Worm (Caenorhabditis elegans) whole organism, L2 larva: Measurements from ENCODE around the gene frpr-12.
A peak's percentile ranks its signal among the peaks of the same experiment; 100 is the strongest.
"Not testable (repeated sequence)": the region's sequence is repeated elsewhere in the genome, so short reads cannot be mapped to it uniquely, and the experiment has no call there.

Source experiments
- C34F6.9 ChIP-seq: fragments of 150-350 bp; optimal IDR thresholded peaks from 2 replicates; lab custom pipeline; 2014; ENCODE audit warnings: missing biosample characterization, missing genetic modification characterization
- F13H6.1 ChIP-seq: sonication (generic microtip); optimal IDR thresholded peaks from 2 replicates; lab custom pipeline; 2016; ENCODE audit warnings: missing genetic modification characterization, missing compliant biosample characterization
- Y55F3AM.14 ChIP-seq: fragments of 200-800 bp; sonication (Bioruptor generic); optimal IDR thresholded peaks from 2 replicates; lab custom pipeline; 2018; ENCODE audit warnings: mild to moderate bottlenecking, missing genetic modification characterization, missing compliant biosample characterization
- ZK546.5 ChIP-seq: sonication (generic microtip); optimal IDR thresholded peaks from 2 replicates; lab custom pipeline; 2017; ENCODE audit warnings: missing biosample characterization, missing genetic modification characterization
- aly-2 ChIP-seq: fragments of 150-350 bp; optimal IDR thresholded peaks from 2 replicates; lab custom pipeline; 2014; ENCODE audit warnings: missing biosample characterization, missing genetic modification characterization
- ama-1 ChIP-seq: fragments of 150-350 bp; optimal IDR thresholded peaks from 2 replicates; lab custom pipeline; 2018; ENCODE audit warnings: inconsistent platforms
- blmp-1 ChIP-seq: sonication (generic microtip); optimal IDR thresholded peaks from 2 replicates; lab custom pipeline; 2017; ENCODE audit warnings: missing genetic modification characterization, mild to moderate bottlenecking, missing compliant biosample characterization, antibody characterized with exemption, moderate library complexity; ENCODE audit not compliant: insufficient read depth
- ceh-16 ChIP-seq: fragments of 150-350 bp; optimal IDR thresholded peaks from 2 replicates; lab custom pipeline; 2014; ENCODE audit warnings: missing biosample characterization, missing genetic modification characterization
- crh-2 ChIP-seq: sonication (generic microtip); optimal IDR thresholded peaks from 2 replicates; lab custom pipeline; 2017; ENCODE audit warnings: missing biosample characterization, missing genetic modification characterization
- elt-1 ChIP-seq: fragments of 150-350 bp; optimal IDR thresholded peaks from 2 replicates; lab custom pipeline; 2014; ENCODE audit warnings: missing biosample characterization, missing genetic modification characterization
- elt-3 ChIP-seq: sonication (generic microtip); optimal IDR thresholded peaks from 2 replicates; lab custom pipeline; 2017; ENCODE audit warnings: missing biosample characterization, missing genetic modification characterization
- fos-1 ChIP-seq: fragments of 150-350 bp; optimal IDR thresholded peaks from 2 replicates; lab custom pipeline; 2014; ENCODE audit warnings: missing biosample characterization, missing genetic modification characterization
- gmeb-1 ChIP-seq: fragments of 150-350 bp; optimal IDR thresholded peaks from 2 replicates; lab custom pipeline; 2014; ENCODE audit warnings: missing biosample characterization, missing genetic modification characterization
- lin-13 ChIP-seq: fragments of 150-350 bp; optimal IDR thresholded peaks from 2 replicates; lab custom pipeline; 2014; ENCODE audit warnings: missing biosample characterization, missing genetic modification reagents, missing genetic modification characterization
- lin-39 ChIP-seq: fragments of 150-350 bp; optimal IDR thresholded peaks from 2 replicates; lab custom pipeline; 2014; ENCODE audit warnings: missing biosample characterization, missing genetic modification reagents, missing genetic modification characterization
- lsy-2 ChIP-seq, 2 experiments: fragments of 150-350 bp in 1 of 2; sonication (generic microtip) in 1 of 2; optimal IDR thresholded peaks; 2 replicates each; lab custom pipeline; 2014 to 2017; ENCODE audit warnings: missing biosample characterization in 2 of 2, missing genetic modification characterization in 2 of 2
- mab-5 ChIP-seq: fragments of 150-350 bp; optimal IDR thresholded peaks from 2 replicates; lab custom pipeline; 2014; ENCODE audit warnings: missing biosample characterization, missing genetic modification characterization
- mbf-1 ChIP-seq: sonication (generic microtip); optimal IDR thresholded peaks from 2 replicates; lab custom pipeline; 2017; ENCODE audit warnings: missing biosample characterization, missing genetic modification characterization
- mdl-1 ChIP-seq, 2 experiments: fragments of 150-350 bp in 1 of 2; sonication (generic microtip) in 1 of 2; optimal IDR thresholded peaks; 2 replicates each; lab custom pipeline; 2017; ENCODE audit warnings: missing biosample characterization in 2 of 2, missing genetic modification characterization in 2 of 2
- nhr-11 ChIP-seq: fragments of 150-350 bp; optimal IDR thresholded peaks from 2 replicates; lab custom pipeline; 2014; ENCODE audit warnings: missing biosample characterization, missing genetic modification characterization
- nhr-12 ChIP-seq: fragments of 150-350 bp; optimal IDR thresholded peaks from 2 replicates; lab custom pipeline; 2014; ENCODE audit warnings: missing biosample characterization, missing genetic modification characterization
- nhr-21 ChIP-seq: fragments of 150-350 bp; optimal IDR thresholded peaks from 2 replicates; lab custom pipeline; 2014; ENCODE audit warnings: missing biosample characterization, missing genetic modification characterization
- nhr-23 ChIP-seq: fragments of 150-350 bp; optimal IDR thresholded peaks from 2 replicates; lab custom pipeline; 2014; ENCODE audit warnings: missing biosample characterization, missing genetic modification reagents, missing genetic modification characterization
- nhr-237 ChIP-seq: fragments of 150-350 bp; optimal IDR thresholded peaks from 2 replicates; lab custom pipeline; 2014; ENCODE audit warnings: missing biosample characterization, missing genetic modification characterization
- nhr-25 ChIP-seq: fragments of 150-350 bp; sonication (generic microtip); optimal IDR thresholded peaks from 3 replicates; lab custom pipeline; 2014; ENCODE audit warnings: missing biosample characterization, missing genetic modification characterization
- nhr-77 ChIP-seq: fragments of 150-350 bp; optimal IDR thresholded peaks from 2 replicates; lab custom pipeline; 2014; ENCODE audit warnings: missing biosample characterization, missing genetic modification characterization
- peb-1 ChIP-seq: fragments of 150-350 bp; optimal IDR thresholded peaks from 2 replicates; lab custom pipeline; 2014; ENCODE audit warnings: missing biosample characterization, missing genetic modification characterization
- sma-9 ChIP-seq, 2 experiments: fragments of 150-350 bp in 1 of 2; sonication (generic microtip) in 1 of 2; optimal IDR thresholded peaks; 2 replicates each; lab custom pipeline; 2014 to 2016; ENCODE audit warnings: missing genetic modification characterization in 2 of 2, mild to moderate bottlenecking in 1 of 2, missing biosample characterization in 1 of 2, missing compliant biosample characterization in 1 of 2, missing genetic modification reagents in 1 of 2, moderate library complexity in 1 of 2
- snpc-4 ChIP-seq: fragments of 150-350 bp; optimal IDR thresholded peaks from 2 replicates; lab custom pipeline; 2014; ENCODE audit warnings: missing biosample characterization, missing genetic modification characterization
- unc-55 ChIP-seq: fragments of 150-350 bp; sonication (generic microtip); optimal IDR thresholded peaks from 3 replicates; lab custom pipeline; 2014; ENCODE audit warnings: missing biosample characterization, missing genetic modification reagents, missing genetic modification characterization
- ztf-1 ChIP-seq: fragments of 200-800 bp; sonication (Bioruptor generic); conservative IDR thresholded peaks from 2 replicates; pipeline ENCODE4 v1.3.6; 2022; ENCODE audit warnings: missing genetic modification characterization, missing compliant biosample characterization
- ztf-11 ChIP-seq: sonication (generic microtip); optimal IDR thresholded peaks from 2 replicates; lab custom pipeline; 2017; ENCODE audit warnings: missing biosample characterization, missing genetic modification characterization
- ztf-4 ChIP-seq: fragments of 150-350 bp; optimal IDR thresholded peaks from 2 replicates; lab custom pipeline; 2014; ENCODE audit warnings: missing biosample characterization, missing genetic modification characterization

frpr-12 gene

DNA sequence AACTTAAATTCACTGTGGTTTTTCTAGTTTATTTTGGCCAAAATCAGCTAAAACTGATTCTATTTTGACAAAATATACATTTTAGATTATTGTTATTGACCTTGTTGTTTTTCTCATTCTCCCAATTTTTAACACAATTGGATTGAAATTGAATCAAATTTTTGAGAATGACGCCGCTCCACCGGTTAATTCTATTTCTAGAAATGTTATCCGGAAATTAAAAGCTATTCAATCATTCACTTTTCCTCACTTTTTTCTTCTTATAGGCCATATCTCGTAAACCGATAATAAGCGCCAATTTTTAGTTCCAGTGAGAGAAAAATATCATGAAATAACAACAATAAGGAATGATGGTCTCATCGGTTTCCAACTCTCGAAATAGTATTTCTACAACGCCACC, at the start of gene frpr-12:
frpr-12 (plus strand) TSS at position 301 of the 400 bp plus-strand sequence.
- TF ChIP-seq blmp-1 (tag; lab: Kevin White, UChicago) (no peak), nhr-21 (tag; lab: Kevin White, UChicago) (no peak), snpc-4 (no peak), ceh-16 (tag; lab: Kevin White, UChicago) (no peak), ama-1 (lab: Kevin White, UChicago) (no peak), nhr-12 (no peak), aly-2 (no peak)

DNA sequence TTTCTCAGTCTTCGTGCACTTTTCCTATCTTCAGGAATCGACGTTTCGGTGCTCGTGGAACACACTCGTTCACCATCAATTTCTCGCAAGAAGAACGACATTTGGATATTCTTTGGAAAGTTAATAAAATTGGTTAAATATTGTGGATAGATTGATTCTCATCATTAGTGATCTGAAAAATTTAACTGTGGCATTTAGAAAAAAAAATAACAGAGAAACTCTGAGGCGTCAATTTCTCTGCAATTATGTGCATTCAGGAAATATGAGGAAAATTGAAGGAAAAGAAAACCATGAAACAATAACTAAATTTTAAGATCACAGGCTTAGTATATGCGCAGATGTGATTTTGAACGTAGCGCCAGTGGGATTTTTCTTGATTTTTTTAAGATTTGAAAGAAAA, 40.8 kb upstream of the frpr-12 start, which contains the start of gene F07B7.12:
F07B7.12 (minus strand) TSS at position 101 of the 400 bp plus-strand sequence.
- not testable (repeated sequence) for TF ChIP-seq nhr-11 (tag; lab: Kevin White, UChicago); gmeb-1 (tag; lab: Kevin White, UChicago); nhr-23

- TF ChIP-seq mab-5; elt-3; lin-39 (tag; lab: Kevin White, UChicago): not testable (repeated sequence)
Observed at ce11 chrV:8897942-8898419, 4.8 kb upstream of the frpr-12 start, which contains the start of the genes his-17 and his-18. TSS of gene his-17 (minus strand) at chrV:8897992. TSS of gene his-18 (plus strand) at chrV:8898228.

DNA sequence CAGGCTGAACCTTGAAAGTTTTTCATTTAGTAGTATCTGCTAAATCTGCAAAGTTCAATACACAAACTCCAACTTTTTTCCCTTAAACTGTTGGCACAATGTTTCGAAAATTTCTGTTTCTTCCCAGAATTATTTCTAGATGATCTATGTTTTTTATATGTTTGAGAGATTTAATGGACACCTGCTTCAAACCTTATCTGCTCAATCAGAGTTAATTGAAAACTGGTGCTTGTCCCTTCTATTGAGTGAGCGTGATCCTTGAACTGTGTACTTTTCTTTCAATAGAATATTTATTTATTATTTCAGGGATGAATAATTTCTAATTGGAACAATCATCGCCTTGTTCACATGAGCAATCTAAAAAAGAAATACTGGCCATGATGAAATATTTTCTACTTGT, 4.0 kb upstream of the frpr-12 start, which contains the start of gene frpr-13:
frpr-13 (plus strand) TSS at position 301 of the 400 bp plus-strand sequence.
- TF ChIP-seq lsy-2 (tag; optimal IDR thresholded peaks at IDR 0.05; lab: Kevin White, UChicago) (no peak), mdl-1 (tag; optimal IDR thresholded peaks at IDR 0.05; lab: Kevin White, UChicago) (no peak), gmeb-1 (tag; lab: Kevin White, UChicago) (no peak), ztf-11 (tag; lab: Kevin White, UChicago) (no peak), unc-55 (GFP tag; lab: Kevin White, UChicago) (no peak), elt-1 (tag; lab: Kevin White, UChicago) (no peak), peb-1 (tag; lab: Kevin White, UChicago) (no peak), lin-13 (GFP tag; lab: Kevin White, UChicago) (no peak), aly-2 (no peak), ztf-4 (tag; lab: Kevin White, UChicago) (no peak), nhr-11 (tag; lab: Kevin White, UChicago) (no peak)
- TF ChIP-seq, all 48 proteins: peak for 0

DNA sequence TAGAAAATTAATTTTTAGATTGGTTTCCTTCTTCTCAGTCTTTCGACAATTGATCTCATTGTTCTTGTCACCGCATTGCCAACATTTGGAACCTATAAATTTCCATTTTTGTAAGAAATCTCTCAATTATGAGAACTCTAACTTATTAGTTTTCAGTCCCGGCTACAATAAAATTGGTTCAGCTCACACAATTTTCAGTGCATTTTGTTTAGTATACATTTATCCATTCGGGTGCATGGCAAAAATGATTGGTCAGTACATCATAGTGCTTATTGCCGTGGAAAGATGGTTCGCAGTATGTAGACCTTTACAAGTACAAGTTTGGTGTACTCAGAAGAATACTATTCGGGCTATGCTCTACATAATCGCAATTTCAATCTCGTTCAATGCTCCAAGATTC, 1.1 kb downstream of the frpr-12 start:
- no peak for TF ChIP-seq nhr-21 (tag; lab: Kevin White, UChicago)

ce11 chrV:8905656-8906055, 2.9 kb downstream of the frpr-12 start:
- TF ChIP-seq fos-1 (tag; lab: Kevin White, UChicago) (peak; percentile 76), crh-2 (peak; percentile 55), unc-55 (GFP tag; lab: Kevin White, UChicago) (peak; percentile 16), sma-9 (GFP tag; optimal IDR thresholded peaks at IDR 0.05; lab: Kevin White, UChicago) (peak; percentile 47), sma-9 (tag; optimal IDR thresholded peaks at IDR 0.05; lab: Kevin White, UChicago) (no peak), C34F6.9 (tag; lab: Kevin White, UChicago) (no peak), F13H6.1 (peak; percentile 26), ZK546.5 (tag; lab: Kevin White, UChicago) (no peak)

DNA sequence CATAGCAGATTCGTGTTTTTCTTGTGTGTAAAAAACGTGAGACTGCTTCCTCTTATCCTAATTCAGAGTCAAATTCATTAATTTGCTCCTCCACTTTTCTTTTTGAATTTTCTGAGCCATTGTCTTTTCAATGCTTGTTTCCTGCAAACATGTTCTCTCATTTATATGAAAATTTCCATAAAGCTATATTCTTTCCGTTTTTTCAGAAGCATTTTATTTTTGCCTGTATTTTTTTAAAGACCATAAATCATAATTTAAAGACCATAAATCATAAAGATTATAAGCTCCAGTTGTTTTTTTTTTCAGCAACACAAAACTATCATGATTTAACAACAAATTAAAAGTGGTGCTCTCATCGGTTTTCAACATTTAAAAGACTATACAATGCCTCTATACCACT, 4.1 kb downstream of the frpr-12 start, which contains the start of gene frpr-11:
frpr-11 (plus strand) TSS at position 301 of the 400 bp plus-strand sequence.
- TF ChIP-seq Y55F3AM.14 (GFP tag; lab: Kevin White, UChicago) (no peak), mdl-1 (tag; optimal IDR thresholded peaks at IDR 0.05; lab: Kevin White, UChicago) (no peak), mbf-1 (tag; lab: Kevin White, UChicago) (no peak), nhr-25 (tag; lab: Kevin White, UChicago) (no peak), nhr-77 (tag; lab: Kevin White, UChicago) (no peak), nhr-237 (tag; lab: Kevin White, UChicago) (no peak), ztf-1 (GFP tag; lab: Robert Waterston, UW) (no peak)
